Worm (Caenorhabditis elegans) whole organism, late embryonic: ENCODE results near the gene srsx-32.

Experiments
- K02D7.2 ChIP-seq: sonication (generic microtip); optimal IDR thresholded peaks from 2 replicates; lab custom pipeline; 2017; ENCODE audit warnings: mild to moderate bottlenecking, missing genetic modification characterization, missing compliant biosample characterization
- Y22D7AL.16 ChIP-seq: sonication (generic microtip); optimal IDR thresholded peaks from 2 replicates; lab custom pipeline; 2016; ENCODE audit warnings: missing genetic modification characterization, missing compliant biosample characterization
- ceh-45 ChIP-seq: fragments of 200-800 bp; sonication (Bioruptor generic); IDR thresholded peaks from 2 replicates; pipeline ENCODE4 v1.3.6; 2022; ENCODE audit warnings: missing genetic modification reagents, missing genetic modification characterization, missing compliant biosample characterization
- madf-2 ChIP-seq: sonication (generic microtip); optimal IDR thresholded peaks from 2 replicates; lab custom pipeline; 2017; ENCODE audit warnings: missing genetic modification characterization, missing compliant biosample characterization
- pag-3 ChIP-seq: sonication (generic microtip); optimal IDR thresholded peaks from 2 replicates; lab custom pipeline; 2016; ENCODE audit warnings: missing compliant biosample characterization, missing genetic modification characterization, borderline replicate concordance
- pha-4 ChIP-seq: fragments of 150-350 bp; optimal IDR thresholded peaks from 2 replicates; lab custom pipeline; 2018; ENCODE audit warnings: missing biosample characterization, missing genetic modification reagents, missing genetic modification characterization
- ref-2 ChIP-seq: sonication (generic microtip); optimal IDR thresholded peaks from 2 replicates; lab custom pipeline; 2016; ENCODE audit warnings: missing genetic modification characterization, missing compliant biosample characterization
- tbx-7 ChIP-seq: sonication (generic microtip); optimal IDR thresholded peaks from 2 replicates; lab custom pipeline; 2016; ENCODE audit warnings: missing genotype, missing genetic modification characterization, missing compliant biosample characterization

ce11 chrV:7051133-7051765 lies 34.1 kb downstream of the srsx-32 start, which contains the start of the genes tofu-2 and spig-1:
- TF ChIP-seq K02D7.2 (tag; lab: Kevin White, UChicago) (no peak), pha-4 (no peak), madf-2 (tag; lab: Kevin White, UChicago) (no peak), pag-3 (tag; lab: Kevin White, UChicago) (no peak), tbx-7 (tag; lab: Kevin White, UChicago) (no peak), ref-2 (tag; lab: Kevin White, UChicago) (no peak), ceh-45 (no peak), Y22D7AL.16 (no peak)
